Fruit fly (Drosophila melanogaster): ENCODE results near the gene CG10680.

The CG10680 gene

dm6 chr2L:19942510-19942909 lies 21.4 kb upstream of the CG10680 start (continued):
- no peak for TF ChIP-seq NFAT (GFP tag; IDR thresholded peaks at IDR 0.05)
- no peak for TF ChIP-seq CoRest (tag; optimal IDR thresholded peaks at IDR 0.05)
- TF ChIP-seq grn (GFP tag; optimal IDR thresholded peaks at IDR 0.05), result peak; percentile 15
- TF ChIP-seq CG1647 (GFP tag; optimal IDR thresholded peaks at IDR 0.05), result no peak
- TF ChIP-seq CG6654 (GFP tag; optimal IDR thresholded peaks at IDR 0.05), result no peak
- TF ChIP-seq sens (GFP tag), result peak; percentile 63
- no peak for TF ChIP-seq dati (GFP tag; IDR thresholded peaks at IDR 0.05)
- no peak for TF ChIP-seq CG18599 (GFP tag; optimal IDR thresholded peaks at IDR 0.05)
- no peak for TF ChIP-seq CG11093 (GFP tag; IDR thresholded peaks at IDR 0.05)
- 0 out of 2 replicates have a peak, but pooled peaks have one; percentile 7 for TF ChIP-seq vvl (GFP tag; IDR thresholded peaks at IDR 0.05)
- peak; percentile 58 for TF ChIP-seq Med (GFP tag)

dm6 chr2L:19943112-19943511 lies 20.8 kb upstream of the CG10680 start:
- TF ChIP-seq abd-A (tag; optimal IDR thresholded peaks at IDR 0.05) (no peak), knrl (GFP tag; IDR thresholded peaks at IDR 0.05; ENCODE audit: partially characterized antibody) (0 out of 3 replicates have a peak, but pooled peaks have one; percentile 7), CG6654 (GFP tag; optimal IDR thresholded peaks at IDR 0.05) (peak; percentile 97), CG17568 (GFP tag; optimal IDR thresholded peaks at IDR 0.05) (peak; percentile 92), her (GFP tag; optimal IDR thresholded peaks at IDR 0.05) (no peak), bigmax (GFP tag; optimal IDR thresholded peaks at IDR 0.05) (no peak), CG2199 (GFP tag; IDR thresholded peaks at IDR 0.05) (0 out of 3 replicates have a peak, but pooled peaks have one; percentile 31), kay (GFP tag; optimal IDR thresholded peaks at IDR 0.05) (peak; percentile 45), sens (GFP tag) (peak; percentile 14), bsh (GFP tag; optimal IDR thresholded peaks at IDR 0.05) (no peak), esg (GFP tag; conservative IDR thresholded peaks at IDR 0.05) (no peak), chinmo (GFP tag; IDR thresholded peaks at IDR 0.05; ENCODE audit: partially characterized antibody) (0 out of 4 replicates have a peak, but pooled peaks have one; percentile 7), cad (GFP tag; optimal IDR thresholded peaks at IDR 0.05) (peak; percentile 90), CG9215 (GFP tag; IDR thresholded peaks at IDR 0.05) (no peak), Med (GFP tag) (peak; percentile 30)

DNA sequence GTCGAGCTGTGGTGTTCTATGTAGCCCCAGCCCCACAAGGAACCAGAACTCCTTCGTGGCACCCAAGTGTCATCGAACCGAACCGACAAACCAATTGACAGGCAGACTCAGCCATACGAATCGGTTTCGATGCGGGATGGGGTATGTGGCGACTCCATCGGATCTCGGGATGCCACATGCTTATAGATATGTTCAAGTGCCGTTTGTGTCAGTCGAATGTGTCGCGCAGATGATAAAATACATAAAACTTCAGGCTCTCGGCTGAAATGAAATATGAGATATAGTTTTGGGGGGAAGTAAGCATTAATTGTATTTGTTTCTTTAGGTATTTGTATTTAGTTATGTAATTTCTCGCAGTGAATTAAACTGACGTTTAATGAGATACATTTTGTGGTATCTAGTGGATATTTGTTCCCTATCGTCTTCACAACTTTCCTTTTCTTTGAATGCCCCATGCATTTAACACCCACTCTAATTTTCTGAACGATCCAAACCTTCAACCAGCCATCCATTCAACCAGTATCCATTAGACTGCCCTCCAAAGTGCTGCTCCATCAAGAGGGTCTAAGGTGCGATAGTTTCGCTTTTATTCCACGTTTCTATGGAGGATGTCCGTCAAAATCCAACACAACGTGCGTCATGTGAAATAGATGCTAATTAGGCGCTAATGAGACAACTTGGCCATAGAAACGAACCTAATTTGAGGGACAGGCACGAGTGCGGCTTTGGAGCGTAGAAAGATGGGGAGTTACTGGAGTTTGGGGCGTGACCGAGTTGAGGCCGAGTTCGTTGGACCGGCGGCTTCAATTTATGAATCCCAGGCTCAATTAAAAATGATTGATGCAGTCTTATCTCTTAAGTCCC lies 19.4 kb upstream of the CG10680 start:
- TF ChIP-seq ssp (GFP tag; IDR thresholded peaks at IDR 0.05) (no peak), CG12769 (tag; optimal IDR thresholded peaks at IDR 0.05) (peak; percentile 9), dpn (GFP tag; optimal IDR thresholded peaks at IDR 0.05) (no peak), Dll (GFP tag; IDR thresholded peaks at IDR 0.05; ENCODE audit: partially characterized antibody) (0 out of 4 replicates have a peak, but pooled peaks have one; percentile 35), sima (GFP tag; optimal IDR thresholded peaks at IDR 0.05) (no peak), Gsc (GFP tag; IDR thresholded peaks at IDR 0.05) (no peak), dmrt11E (tag; optimal IDR thresholded peaks at IDR 0.05) (no peak), CG33557 (GFP tag; optimal IDR thresholded peaks at IDR 0.05) (no peak), chm (GFP tag; IDR thresholded peaks at IDR 0.05) (no peak), run (tag; optimal IDR thresholded peaks at IDR 0.05) (no peak), CG15696 (tag; optimal IDR thresholded peaks at IDR 0.05) (no peak), CG6813 (GFP tag; optimal IDR thresholded peaks at IDR 0.05) (no peak), twi (tag; optimal IDR thresholded peaks at IDR 0.05) (peak; percentile 91), cad (GFP tag; optimal IDR thresholded peaks at IDR 0.05) (no peak), Bdp1 (GFP tag; optimal IDR thresholded peaks at IDR 0.05) (no peak), D19A (tag; optimal IDR thresholded peaks at IDR 0.05) (no peak), ATbp (GFP tag; optimal IDR thresholded peaks at IDR 0.05) (no peak), pb (GFP tag; optimal IDR thresholded peaks at IDR 0.05) (no peak), ci (GFP tag; IDR thresholded peaks at IDR 0.05) (0 out of 3 replicates have a peak, but pooled peaks have one; percentile 12), ara (GFP tag; IDR thresholded peaks at IDR 0.05) (no peak), Awh (GFP tag; IDR thresholded peaks at IDR 0.05) (peak; percentile 78), ato (GFP tag; IDR thresholded peaks at IDR 0.05; ENCODE audit: partially characterized antibody) (no peak), CG15514 (GFP tag; optimal IDR thresholded peaks at IDR 0.05) (no peak), dmrt99B (tag; optimal IDR thresholded peaks at IDR 0.05) (no peak)

Measured in whole organism, embryonic.